Worm (Caenorhabditis elegans): Measurements from ENCODE around the gene T12A7.2.

T12A7.2 gene

DNA sequence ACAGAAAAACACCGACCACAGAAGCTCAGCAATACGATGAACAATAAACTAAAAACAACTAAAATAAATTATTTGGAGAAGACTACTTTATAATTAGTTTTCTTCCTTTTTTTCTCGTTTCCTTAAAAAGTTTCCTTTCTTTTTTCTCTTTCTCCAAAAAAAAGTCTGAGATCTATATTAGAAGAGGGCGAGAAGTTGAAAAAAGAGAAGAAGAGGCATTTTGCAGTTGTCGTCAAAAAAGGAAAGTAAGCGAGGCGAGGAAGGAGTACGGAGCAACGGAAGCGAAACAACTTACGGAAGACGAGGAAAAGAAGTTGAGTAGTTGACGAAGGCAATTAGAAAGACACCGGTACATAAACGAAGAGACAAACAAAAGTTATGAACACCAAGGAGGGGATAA is 35.1 kb upstream of the T12A7.2 start:
- TF ChIP-seq pes-1 (GFP tag; IDR thresholded peaks at IDR 0.05) = no peak
- no peak for TF ChIP-seq ceh-36 (tag; optimal IDR thresholded peaks at IDR 0.05)

DNA sequence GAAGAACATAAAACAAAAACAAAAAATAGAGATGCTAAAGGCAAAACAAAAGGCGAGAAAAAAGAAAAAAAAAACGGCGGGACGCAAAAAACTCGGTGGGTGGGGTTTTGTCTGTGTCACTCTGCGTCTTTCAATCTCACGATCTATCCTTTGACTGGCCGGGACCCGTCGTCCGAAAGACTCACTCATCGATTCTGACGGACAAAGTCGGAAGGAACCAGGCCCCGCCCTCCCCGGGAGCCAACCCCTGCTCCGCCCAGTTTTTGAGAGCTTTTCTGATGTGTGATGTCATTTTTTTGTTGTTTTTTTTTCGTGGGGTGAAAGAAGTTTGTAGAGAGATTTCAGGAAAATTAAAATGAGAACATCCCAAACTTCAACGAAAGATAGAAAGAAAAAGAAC is 32.3 kb upstream of the T12A7.2 start:
- TF ChIP-seq ceh-36 (tag; optimal IDR thresholded peaks at IDR 0.05) (no peak), tra-4 (tag; optimal IDR thresholded peaks at IDR 0.05) (no peak), hmbx-1 (tag; optimal IDR thresholded peaks at IDR 0.05) (no peak), ama-1 (optimal IDR thresholded peaks at IDR 0.05) (no peak), ets-7 (tag; optimal IDR thresholded peaks at IDR 0.05) (no peak), hmg-4 (GFP tag; optimal IDR thresholded peaks at IDR 0.05) (no peak), scrt-1 (GFP tag; IDR thresholded peaks at IDR 0.05) (no peak), sea-1 (GFP tag; conservative IDR thresholded peaks at IDR 0.05) (no peak), pes-1 (GFP tag; IDR thresholded peaks at IDR 0.05) (no peak), tbx-11 (GFP tag; IDR thresholded peaks at IDR 0.05) (no peak), ceh-13 (GFP tag; optimal IDR thresholded peaks at IDR 0.05) (no peak), flt-1 (GFP tag; IDR thresholded peaks at IDR 0.05) (no peak), aly-1 (tag; optimal IDR thresholded peaks at IDR 0.05) (no peak), tbx-37 (GFP tag; conservative IDR thresholded peaks at IDR 0.05) (no peak), F13C5.2 (tag; optimal IDR thresholded peaks at IDR 0.05) (no peak), hnd-1 (tag; optimal IDR thresholded peaks at IDR 0.05) (no peak), B0310.2 (tag; optimal IDR thresholded peaks at IDR 0.05) (no peak)

DNA sequence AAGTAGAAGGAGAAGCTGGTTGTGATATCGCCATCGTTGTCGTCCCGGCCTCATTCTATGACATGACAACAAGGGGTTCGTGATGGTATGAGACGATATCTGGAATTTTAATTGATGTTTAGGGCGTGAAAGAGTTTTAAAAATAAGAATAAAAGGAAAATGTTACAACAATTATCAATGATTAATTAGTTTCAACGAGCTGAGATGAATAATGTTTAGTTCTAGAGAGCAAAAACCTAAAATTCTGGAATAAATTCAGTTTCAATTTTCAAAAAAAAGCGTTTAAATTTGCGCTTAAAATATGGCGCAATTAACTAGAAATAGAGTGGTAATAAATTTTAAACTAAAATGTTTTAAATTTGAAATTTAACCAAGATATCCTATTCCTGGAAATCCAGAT is 31.6 kb upstream of the T12A7.2 start, which contains the start of gene H01G02.3:
H01G02.3 (minus strand) TSS at position 101 of the 400 bp plus-strand sequence.
- TF ChIP-seq hnd-1 (tag; optimal IDR thresholded peaks at IDR 0.05) (no peak), sea-1 (GFP tag; conservative IDR thresholded peaks at IDR 0.05) (no peak), ama-1 (optimal IDR thresholded peaks at IDR 0.05) (no peak), tra-4 (tag; optimal IDR thresholded peaks at IDR 0.05) (no peak), tbx-11 (GFP tag; IDR thresholded peaks at IDR 0.05) (no peak), ets-7 (tag; optimal IDR thresholded peaks at IDR 0.05) (no peak), B0310.2 (tag; optimal IDR thresholded peaks at IDR 0.05) (no peak), ceh-36 (tag; optimal IDR thresholded peaks at IDR 0.05) (no peak), flt-1 (GFP tag; IDR thresholded peaks at IDR 0.05) (no peak), ceh-13 (GFP tag; optimal IDR thresholded peaks at IDR 0.05) (no peak), hmbx-1 (tag; optimal IDR thresholded peaks at IDR 0.05) (no peak)

DNA sequence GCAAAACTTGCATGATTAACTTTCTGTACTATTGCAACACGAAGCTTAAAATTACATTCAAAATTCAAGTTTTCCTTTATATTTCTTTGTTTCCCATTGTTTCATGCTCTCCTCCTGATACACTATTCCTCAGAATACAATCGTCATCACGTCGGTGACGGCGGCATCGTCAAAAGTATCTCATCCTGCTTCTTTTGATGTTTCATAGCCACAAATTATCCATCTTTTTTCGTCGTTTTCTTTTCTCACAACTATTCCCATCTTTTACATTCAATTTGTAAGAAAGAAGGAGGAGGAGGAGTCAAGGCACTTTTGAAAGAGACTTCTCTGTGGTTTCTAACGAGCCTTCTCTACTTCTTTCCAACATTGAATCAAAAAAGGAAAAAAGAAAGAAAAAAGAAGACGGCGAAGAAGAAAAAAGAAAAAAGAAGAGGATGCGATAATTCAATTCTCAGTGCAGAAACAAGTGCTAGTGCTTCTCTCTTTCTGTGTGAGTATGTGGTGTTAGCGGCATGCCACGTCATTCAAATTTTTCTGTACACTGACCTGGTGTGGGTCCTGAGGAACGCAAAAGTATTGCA is 27.6 kb upstream of the T12A7.2 start:
- TF ChIP-seq ets-7 (tag; optimal IDR thresholded peaks at IDR 0.05) (no peak), B0310.2 (tag; optimal IDR thresholded peaks at IDR 0.05) (no peak), pes-1 (GFP tag; IDR thresholded peaks at IDR 0.05) (no peak), tbx-37 (GFP tag; conservative IDR thresholded peaks at IDR 0.05) (no peak), flt-1 (GFP tag; IDR thresholded peaks at IDR 0.05) (no peak), hmg-4 (GFP tag; optimal IDR thresholded peaks at IDR 0.05) (no peak), scrt-1 (GFP tag; IDR thresholded peaks at IDR 0.05) (no peak), tbx-11 (GFP tag; IDR thresholded peaks at IDR 0.05) (no peak)

DNA sequence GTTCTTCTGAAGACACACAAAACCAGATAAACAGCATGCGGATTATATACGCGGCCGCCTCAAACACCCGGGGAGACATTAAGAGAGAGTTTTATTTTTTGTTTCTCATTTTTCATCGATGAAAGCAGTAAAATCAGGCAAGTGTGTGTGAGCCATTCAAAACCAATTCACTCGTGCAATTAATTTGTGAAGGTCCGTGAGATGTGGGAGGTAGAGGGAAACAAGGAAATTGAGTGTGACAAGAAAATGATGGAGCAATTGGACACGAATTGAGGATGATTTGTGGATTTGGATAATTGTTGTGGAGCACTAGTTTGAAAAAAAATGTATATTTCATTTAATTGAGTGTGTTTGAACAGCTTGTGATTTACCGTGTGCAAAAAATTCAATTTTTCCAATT is 26.9 kb upstream of the T12A7.2 start:
- TF ChIP-seq scrt-1 (GFP tag; IDR thresholded peaks at IDR 0.05) (no peak), ceh-13 (GFP tag; optimal IDR thresholded peaks at IDR 0.05) (no peak), F13C5.2 (tag; optimal IDR thresholded peaks at IDR 0.05) (no peak), ceh-36 (tag; optimal IDR thresholded peaks at IDR 0.05) (no peak), hmbx-1 (tag; optimal IDR thresholded peaks at IDR 0.05) (no peak), tbx-11 (GFP tag; IDR thresholded peaks at IDR 0.05) (no peak), sea-1 (GFP tag; conservative IDR thresholded peaks at IDR 0.05) (no peak), tbx-37 (GFP tag; conservative IDR thresholded peaks at IDR 0.05) (no peak), aly-1 (tag; optimal IDR thresholded peaks at IDR 0.05) (no peak), tra-4 (tag; optimal IDR thresholded peaks at IDR 0.05) (no peak)

DNA sequence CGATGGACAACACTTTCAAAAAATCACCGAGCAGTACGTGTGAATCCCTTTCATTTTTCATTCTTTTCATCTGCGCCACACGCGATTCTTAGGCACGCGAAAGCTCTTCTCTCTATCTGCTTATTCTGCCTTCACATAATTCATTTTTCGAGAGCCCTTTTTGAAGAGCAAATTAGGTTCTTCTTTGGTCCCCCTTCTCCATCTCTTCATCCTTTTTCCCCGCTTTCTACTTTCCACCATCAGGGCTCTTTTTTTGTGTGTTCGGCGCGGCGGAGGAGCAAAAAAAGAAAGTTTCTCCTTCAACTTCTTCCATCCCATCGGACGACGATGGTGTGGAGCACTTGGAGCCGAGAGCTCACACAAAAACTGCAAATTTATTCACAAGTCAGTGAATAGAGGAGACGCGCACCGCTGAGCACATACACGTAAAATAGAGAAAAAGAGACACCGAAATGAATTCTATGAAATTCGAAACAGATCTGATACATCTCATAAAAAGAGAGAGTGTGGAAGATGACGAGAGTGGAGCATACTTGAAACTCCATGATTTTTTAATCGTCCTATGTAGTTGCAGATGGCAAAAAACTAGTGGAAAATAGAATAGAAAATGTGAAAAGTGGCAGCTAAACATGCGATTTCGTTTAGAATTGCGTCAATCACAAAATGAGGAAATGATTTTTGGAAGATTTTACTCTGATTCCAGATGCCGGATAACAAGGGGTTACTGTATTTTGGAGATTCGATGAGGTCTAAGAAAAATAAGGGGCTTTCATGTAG is 24.3 kb upstream of the T12A7.2 start:
- TF ChIP-seq ceh-13 (GFP tag; optimal IDR thresholded peaks at IDR 0.05) = no peak
- TF ChIP-seq tbx-11 (GFP tag; IDR thresholded peaks at IDR 0.05) = no peak
- TF ChIP-seq hmbx-1 (tag; optimal IDR thresholded peaks at IDR 0.05) = no peak
- no peak for TF ChIP-seq hnd-1 (tag; optimal IDR thresholded peaks at IDR 0.05)
- no peak for TF ChIP-seq ama-1 (optimal IDR thresholded peaks at IDR 0.05)
- TF ChIP-seq F13C5.2 (tag; optimal IDR thresholded peaks at IDR 0.05) = no peak
- no peak for TF ChIP-seq tbx-37 (GFP tag; conservative IDR thresholded peaks at IDR 0.05)
- TF ChIP-seq sea-1 (GFP tag; conservative IDR thresholded peaks at IDR 0.05) = no peak

DNA sequence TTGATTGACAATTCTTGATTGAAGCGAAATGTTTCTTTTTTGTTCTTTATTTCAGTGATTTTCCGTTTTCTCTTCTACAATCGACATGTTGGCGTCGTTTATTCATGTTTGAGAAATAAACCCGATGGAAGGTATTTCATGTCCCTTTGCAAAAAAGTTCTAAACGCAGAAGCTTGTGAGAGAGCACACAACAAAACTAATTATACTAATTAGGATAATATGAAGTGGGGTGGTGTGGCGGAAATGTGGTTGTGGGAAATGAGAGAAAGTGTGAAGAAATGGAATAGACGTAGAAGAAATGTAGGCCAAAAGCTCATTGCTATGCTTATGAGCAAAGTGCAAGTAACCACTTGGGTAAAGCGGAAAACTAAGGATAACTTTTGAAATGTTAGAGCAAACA is 21.9 kb upstream of the T12A7.2 start:
- no peak for TF ChIP-seq sea-1 (GFP tag; conservative IDR thresholded peaks at IDR 0.05)
- no peak for TF ChIP-seq hmbx-1 (tag; optimal IDR thresholded peaks at IDR 0.05)
- TF ChIP-seq aly-1 (tag; optimal IDR thresholded peaks at IDR 0.05) = no peak
- no peak for TF ChIP-seq ama-1 (optimal IDR thresholded peaks at IDR 0.05)
- TF ChIP-seq ceh-13 (GFP tag; optimal IDR thresholded peaks at IDR 0.05) = no peak
- no peak for TF ChIP-seq ceh-36 (tag; optimal IDR thresholded peaks at IDR 0.05)
- TF ChIP-seq hnd-1 (tag; optimal IDR thresholded peaks at IDR 0.05) = no peak
- no peak for TF ChIP-seq tbx-11 (GFP tag; IDR thresholded peaks at IDR 0.05)
- no peak for TF ChIP-seq scrt-1 (GFP tag; IDR thresholded peaks at IDR 0.05)
- no peak for TF ChIP-seq ets-7 (tag; optimal IDR thresholded peaks at IDR 0.05)

DNA sequence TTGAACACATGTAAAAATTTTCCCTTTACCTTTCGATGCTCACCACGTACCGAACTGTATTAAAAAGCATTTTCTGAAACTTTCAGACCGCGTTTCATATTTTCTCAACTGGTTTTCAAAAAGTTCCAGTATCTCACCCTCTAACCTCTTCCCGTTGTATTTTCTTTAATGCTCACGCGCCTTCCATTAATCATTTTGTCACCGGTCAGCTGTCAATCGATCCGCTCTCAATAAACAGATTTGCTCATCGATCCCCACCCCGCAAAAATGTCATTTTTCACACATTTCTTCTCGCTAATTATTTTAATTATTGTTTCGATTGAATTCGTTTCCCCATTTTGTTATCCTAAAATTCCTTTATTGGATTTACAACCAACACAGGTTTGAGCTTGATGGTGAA is 18.1 kb upstream of the T12A7.2 start, which contains the start of gene lpr-2:
lpr-2 (plus strand) TSS at position 189 of the 400 bp plus-strand sequence.
- TF ChIP-seq tbx-11 (GFP tag; IDR thresholded peaks at IDR 0.05) (no peak), sea-1 (GFP tag; conservative IDR thresholded peaks at IDR 0.05) (no peak), hmbx-1 (tag; optimal IDR thresholded peaks at IDR 0.05) (no peak), hmg-4 (GFP tag; optimal IDR thresholded peaks at IDR 0.05) (no peak)
